Fruit fly (Drosophila melanogaster) whole organism, wandering third instar larva: Measurements from ENCODE around the gene Noc2.

Experiments used
- GATAd ChIP-seq: sonication (Bioruptor generic); optimal IDR thresholded peaks from 2 replicates; lab custom pipeline; 2016; ENCODE audit warnings: missing biosample characterization, missing genetic modification characterization
- Mio ChIP-seq: sonication (Bioruptor generic); optimal IDR thresholded peaks from 2 replicates; lab custom pipeline; 2016; ENCODE audit warnings: missing biosample characterization, missing genetic modification characterization
- Myc ChIP-seq: fragments of >200 bp; optimal IDR thresholded peaks from 2 replicates; lab custom pipeline; 2017
- brk ChIP-seq: fragments of 200-800 bp; sonication (Bioruptor generic); optimal IDR thresholded peaks from 2 replicates; lab custom pipeline; 2016; ENCODE audit warnings: missing biosample characterization, mild to moderate bottlenecking, missing genetic modification characterization
- dl ChIP-seq, 2 experiments: fragments of 175-275, 200-275 bp in 1 of 2; fragments of 200-275 bp in 1 of 2; sonication (Bioruptor generic); optimal IDR thresholded peaks; lab custom pipeline; 2018; ENCODE audit warnings: mild to moderate bottlenecking in 2 of 2, missing biosample characterization in 2 of 2, missing genetic modification characterization in 2 of 2, moderate library complexity in 2 of 2; ENCODE audit not compliant: partially characterized antibody in 2 of 2, insufficient read depth in 1 of 2
- ey ChIP-seq: fragments of 200-800 bp; sonication (Bioruptor generic); optimal IDR thresholded peaks from 2 replicates; lab custom pipeline; 2016; ENCODE audit warnings: missing biosample characterization, missing genetic modification characterization
- jim ChIP-seq: fragments of 175-275, 200-325 bp; sonication (Bioruptor generic); optimal IDR thresholded peaks from 2 replicates; lab custom pipeline; 2016; ENCODE audit warnings: missing biosample characterization, mild to moderate bottlenecking, missing genetic modification characterization
- pan ChIP-seq: fragments of >200 bp; optimal IDR thresholded peaks from 2 replicates; lab custom pipeline; 2017
- tai ChIP-seq: sonication (Bioruptor generic); optimal IDR thresholded peaks from 2 replicates; lab custom pipeline; 2016; ENCODE audit warnings: missing biosample characterization, missing genetic modification characterization
- usp ChIP-seq: fragments of >200 bp; optimal IDR thresholded peaks from 2 replicates; lab custom pipeline; 2017; ENCODE audit warnings: missing biosample characterization, missing genetic modification characterization

- TF ChIP-seq jim (GFP tag; lab: Kevin White, UChicago) (no peak), tai (GFP tag; lab: Kevin White, UChicago) (no peak), pan (lab: Kevin White, UChicago) (no peak), dl (GFP tag; optimal IDR thresholded peaks at IDR 0.05; lab: Kevin White, UChicago; ENCODE audit: insufficient read depth in 1 of 2, partially characterized antibody in 2 of 2) (no peak), Myc (lab: Kevin White, UChicago) (no peak), GATAd (GFP tag; lab: Kevin White, UChicago) (no peak), Mio (GFP tag; lab: Kevin White, UChicago) (no peak), ey (no peak), usp (GFP tag; lab: Kevin White, UChicago) (no peak), brk (no peak)
Observed at dm6 chr2L:21115687-21116086, 47.8 kb upstream of the Noc2 start.
